Worm (Caenorhabditis elegans): ENCODE measurements around the gene col-115.

Gene col-115

DNA sequence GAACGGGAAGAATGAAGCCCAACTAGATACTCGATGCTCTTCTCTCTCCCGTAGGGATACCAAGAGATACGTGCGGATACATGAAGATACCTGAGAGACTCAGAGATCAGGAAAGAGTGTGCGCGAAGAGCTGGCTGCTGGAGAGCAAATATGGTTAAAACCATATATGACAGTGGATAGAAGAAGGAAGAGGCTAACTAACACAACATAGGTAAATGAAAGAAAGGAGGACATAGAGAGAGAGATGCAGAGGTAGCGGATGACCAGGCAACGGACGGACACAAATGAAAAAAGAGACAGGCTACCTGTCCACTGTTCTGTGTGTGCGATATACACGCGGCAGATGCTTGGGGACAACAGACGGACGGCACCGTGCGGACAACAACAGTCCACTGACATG lies 19.7 kb downstream of the col-115 start:
- TF ChIP-seq W03F9.2 (tag; optimal IDR thresholded peaks at IDR 0.05) (no peak), him-1 (tag; optimal IDR thresholded peaks at IDR 0.05) (no peak), dao-5 (tag; optimal IDR thresholded peaks at IDR 0.05) (no peak)

DNA sequence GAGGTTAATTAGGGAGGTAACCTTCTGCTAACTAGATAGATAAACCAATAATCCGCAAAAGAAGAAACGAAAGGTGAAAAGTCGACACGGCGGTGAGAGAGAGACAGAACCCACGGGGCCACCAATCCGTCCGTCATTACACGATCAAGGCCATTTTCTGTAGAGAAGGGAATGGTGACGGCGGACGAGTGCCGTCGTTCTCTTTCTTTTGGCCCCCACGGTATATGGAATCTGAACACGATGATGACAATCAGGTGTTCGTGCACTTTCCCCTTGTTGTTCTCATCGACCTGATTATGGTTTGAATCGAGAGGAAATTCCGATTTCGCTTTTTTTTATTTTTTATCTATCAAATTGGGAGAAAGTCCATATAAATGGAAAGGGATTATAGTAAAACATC lies 20.9 kb downstream of the col-115 start:
- TF ChIP-seq W03F9.2 (tag; optimal IDR thresholded peaks at IDR 0.05): no peak
- no peak for TF ChIP-seq him-1 (tag; optimal IDR thresholded peaks at IDR 0.05)
- no peak for TF ChIP-seq dao-5 (tag; optimal IDR thresholded peaks at IDR 0.05)

DNA sequence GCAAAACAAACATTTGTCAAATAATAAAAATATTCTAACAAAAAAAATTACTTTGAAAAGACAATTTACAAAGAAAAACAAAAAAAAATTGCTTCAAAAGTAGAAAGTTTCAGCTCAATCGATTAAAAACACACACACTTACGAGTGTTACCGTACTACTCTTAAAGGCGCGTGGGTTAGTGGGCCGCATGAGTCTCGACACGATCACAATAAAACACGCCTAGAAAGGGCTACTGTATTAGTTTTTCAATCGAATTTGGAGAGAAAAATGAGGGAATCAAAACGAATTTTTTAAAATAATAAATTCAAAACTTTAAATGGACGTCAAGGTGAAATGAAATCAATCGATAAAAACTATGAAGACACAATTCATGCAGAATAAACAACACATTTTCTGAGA lies 22.0 kb downstream of the col-115 start:
- peak; percentile 31 for TF ChIP-seq W03F9.2 (tag; optimal IDR thresholded peaks at IDR 0.05)
- no peak for TF ChIP-seq him-1 (tag; optimal IDR thresholded peaks at IDR 0.05)
- no peak for TF ChIP-seq dao-5 (tag; optimal IDR thresholded peaks at IDR 0.05)

DNA sequence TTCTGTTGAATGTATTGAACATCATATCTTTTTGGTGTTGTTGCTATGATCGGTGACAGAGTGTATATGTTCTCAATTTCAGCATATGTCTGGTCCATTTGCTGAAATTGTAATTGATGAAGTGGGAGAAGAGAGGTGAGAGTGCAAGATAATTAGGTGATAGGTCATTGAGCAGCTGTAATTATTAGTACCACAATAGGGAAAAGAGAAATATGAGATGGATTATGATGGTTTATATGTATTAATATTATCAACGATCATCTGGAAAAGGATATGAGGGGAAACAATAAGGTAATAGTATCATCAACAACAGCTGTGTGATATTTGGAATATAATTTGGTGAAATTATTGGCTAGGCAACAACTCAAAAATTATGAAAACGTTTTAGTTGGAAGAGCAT lies 23.8 kb downstream of the col-115 start, which contains the start of gene Y42H9B.3:
Gene Y42H9B.3, minus strand, starts transcription at position 101 of the 400 bp plus-strand sequence.
- no peak for TF ChIP-seq dao-5 (tag; optimal IDR thresholded peaks at IDR 0.05)
- no peak for TF ChIP-seq W03F9.2 (tag; optimal IDR thresholded peaks at IDR 0.05)
- TF ChIP-seq him-1 (tag; optimal IDR thresholded peaks at IDR 0.05): no peak

DNA sequence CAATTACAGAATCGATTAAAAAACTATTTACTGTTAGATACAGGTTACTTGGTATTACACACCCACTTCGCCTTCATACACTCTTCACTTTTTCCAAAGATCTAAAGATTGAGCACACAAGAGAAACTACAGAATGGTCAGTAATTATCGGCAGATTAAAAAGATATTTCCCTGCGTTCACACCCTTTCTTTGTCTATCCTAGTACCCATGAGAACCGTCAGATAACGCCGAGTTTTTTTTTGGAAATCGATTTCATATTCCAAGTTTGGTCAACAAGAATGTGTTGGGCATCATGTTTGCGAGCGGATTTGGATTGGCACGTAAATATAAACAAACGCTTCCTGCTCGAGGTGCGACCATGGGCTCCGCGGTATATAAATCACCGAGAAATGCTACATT lies 25.4 kb downstream of the col-115 start, which contains the start of gene C26B2.8:
Gene C26B2.8, plus strand, starts transcription at position 301 of the 400 bp plus-strand sequence.
- no peak for TF ChIP-seq W03F9.2 (tag; optimal IDR thresholded peaks at IDR 0.05)
- TF ChIP-seq dao-5 (tag; optimal IDR thresholded peaks at IDR 0.05): no peak
- no peak for TF ChIP-seq him-1 (tag; optimal IDR thresholded peaks at IDR 0.05)

DNA sequence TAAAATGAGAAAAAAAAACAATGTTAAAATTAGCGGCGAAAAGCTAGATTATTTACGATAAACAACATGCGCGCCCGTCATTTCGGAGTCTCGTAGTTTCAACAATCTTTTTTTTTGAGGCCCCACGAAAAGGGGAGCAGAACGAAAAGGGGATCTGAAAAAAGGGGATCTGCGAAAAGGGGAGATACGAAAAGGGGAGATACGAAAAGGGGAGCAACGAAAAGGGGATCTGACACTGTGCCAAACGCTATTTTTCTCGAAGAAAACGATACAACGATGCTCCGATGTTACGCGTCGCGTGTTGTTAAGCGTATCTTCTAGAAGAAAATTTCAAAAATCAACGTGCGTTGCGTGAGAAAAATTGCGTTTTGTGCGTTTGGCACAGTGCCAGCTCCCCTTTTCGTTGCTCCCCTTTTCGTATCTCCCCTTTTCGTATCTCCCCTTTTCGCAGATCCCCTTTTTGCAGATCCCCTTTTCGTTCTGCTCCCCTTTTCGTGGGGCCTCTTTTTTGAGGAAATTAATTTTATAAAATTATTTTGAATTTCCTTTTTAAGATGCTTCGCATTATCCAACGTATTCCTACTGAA lies 27.3 kb downstream of the col-115 start, which contains the start of gene C26B2.7:
Gene C26B2.7, plus strand, starts transcription at position 549 of the 587 bp plus-strand sequence.
- peak; percentile 2 for TF ChIP-seq W03F9.2 (tag; optimal IDR thresholded peaks at IDR 0.05)
- TF ChIP-seq him-1 (tag; optimal IDR thresholded peaks at IDR 0.05): peak; percentile 53

DNA sequence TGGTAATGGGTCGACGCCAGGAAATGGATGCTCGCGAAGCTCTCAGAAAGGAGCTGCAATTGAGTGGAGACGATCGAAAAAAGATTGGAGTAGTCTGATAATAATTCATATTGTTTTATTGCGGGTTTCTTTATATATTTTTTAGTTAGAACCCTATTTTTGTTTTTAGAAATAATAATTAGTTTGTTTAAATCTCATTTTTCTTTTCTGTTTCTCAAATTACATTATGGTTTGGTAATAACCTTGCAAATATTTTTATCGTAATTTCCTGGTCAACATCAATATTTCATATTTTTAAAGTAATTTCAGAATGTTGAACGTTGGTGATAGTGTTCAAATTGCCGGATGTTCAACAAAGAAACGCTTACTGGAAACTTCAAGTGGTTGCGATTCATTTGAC lies 28.2 kb downstream of the col-115 start, which contains the start of gene elpc-4:
Gene elpc-4, plus strand, starts transcription at position 301 of the 400 bp plus-strand sequence.
- no peak for TF ChIP-seq W03F9.2 (tag; optimal IDR thresholded peaks at IDR 0.05)
- TF ChIP-seq him-1 (tag; optimal IDR thresholded peaks at IDR 0.05): no peak
- TF ChIP-seq dao-5 (tag; optimal IDR thresholded peaks at IDR 0.05): no peak

DNA sequence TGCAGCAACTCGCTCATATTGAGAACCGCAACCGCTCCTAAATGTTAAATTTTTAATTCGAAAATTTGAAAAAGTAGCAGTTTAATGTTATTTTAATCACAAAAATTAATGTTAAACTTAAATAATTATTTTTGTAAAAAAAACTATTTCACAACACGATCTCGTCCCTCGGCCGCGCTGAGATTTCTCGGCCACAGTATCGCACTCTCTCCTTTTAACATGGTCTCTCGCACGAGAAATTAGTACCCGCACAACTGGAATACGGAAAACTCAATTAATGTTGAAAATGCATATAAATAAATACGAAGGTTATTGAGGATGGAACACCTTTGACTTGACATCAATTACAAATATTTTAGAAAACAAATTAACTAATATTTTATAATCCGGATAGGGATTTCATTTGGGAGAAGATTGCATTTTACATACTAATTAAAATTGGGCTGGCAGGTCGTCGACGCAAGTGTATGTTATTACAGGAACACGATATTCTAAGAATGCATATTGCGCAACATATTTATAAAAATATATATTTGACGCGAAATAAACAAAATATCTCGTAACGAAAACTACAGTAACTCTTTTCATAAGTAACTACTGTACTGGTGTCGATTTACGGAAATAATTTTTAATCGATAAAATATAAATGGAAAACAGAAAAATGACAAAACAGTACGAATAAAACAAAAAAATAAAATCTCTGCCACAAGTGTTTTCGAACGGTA lies 31.4 kb downstream of the col-115 start, which contains the start of gene dnc-4:
Gene dnc-4, minus strand, starts transcription at position 37 of the 725 bp plus-strand sequence.
- TF ChIP-seq dao-5 (tag; optimal IDR thresholded peaks at IDR 0.05) (no peak), W03F9.2 (tag; optimal IDR thresholded peaks at IDR 0.05) (no peak), him-1 (tag; optimal IDR thresholded peaks at IDR 0.05) (no peak)

DNA sequence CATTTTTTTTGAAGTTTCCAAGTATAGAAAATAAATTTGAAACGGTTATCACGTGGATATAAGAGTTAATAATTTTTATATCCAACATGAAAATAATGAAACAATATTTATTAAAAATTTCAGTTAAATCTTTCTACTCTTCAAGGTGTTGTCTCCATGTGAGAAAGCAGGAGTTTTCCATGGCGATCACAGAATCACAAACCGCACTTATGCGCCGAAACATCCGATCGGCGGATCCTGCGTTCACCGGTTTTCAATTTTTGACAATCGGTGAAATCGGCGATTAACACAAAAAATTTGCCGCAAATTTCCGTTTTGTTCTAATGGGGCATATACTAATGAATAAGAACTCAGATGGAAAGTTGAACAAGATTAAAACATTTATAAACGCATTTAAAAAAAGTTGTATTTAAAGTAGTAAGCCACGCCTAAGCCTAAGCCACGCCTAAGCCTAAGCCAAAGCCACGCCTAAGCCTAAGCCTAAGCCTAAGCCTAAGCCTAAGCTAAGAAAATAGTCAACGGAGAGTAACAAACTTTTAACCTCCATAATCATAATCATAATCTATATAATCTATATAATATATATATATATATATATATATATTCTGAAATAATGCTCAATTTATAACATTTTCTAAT lies 33.7 kb downstream of the col-115 start, which contains the start of gene C26B2.2:
Gene C26B2.2, minus strand, starts transcription at position 88 of the 639 bp plus-strand sequence.
- TF ChIP-seq W03F9.2 (tag; optimal IDR thresholded peaks at IDR 0.05) (no peak), him-1 (tag; optimal IDR thresholded peaks at IDR 0.05) (no peak), dao-5 (tag; optimal IDR thresholded peaks at IDR 0.05) (no peak)

DNA sequence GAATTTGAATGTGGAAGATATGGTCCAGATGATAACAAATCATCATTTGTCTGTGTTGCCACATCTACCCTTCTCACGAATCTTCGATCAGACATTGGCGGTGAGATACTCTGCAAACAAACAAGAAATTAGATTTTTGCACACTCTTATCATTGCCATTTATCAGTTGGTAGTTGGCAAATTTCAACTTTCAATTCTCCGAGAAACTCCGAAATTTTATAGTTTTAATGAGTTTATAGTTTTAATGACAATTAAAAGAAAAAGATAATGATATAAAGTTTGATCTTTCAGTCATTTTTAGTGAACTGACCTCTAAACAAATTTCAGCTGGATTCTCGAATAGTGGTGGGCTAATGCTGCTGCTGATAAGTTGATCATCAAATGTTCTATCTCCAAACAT lies 35.4 kb downstream of the col-115 start:
- TF ChIP-seq him-1 (tag; optimal IDR thresholded peaks at IDR 0.05): no peak
- TF ChIP-seq dao-5 (tag; optimal IDR thresholded peaks at IDR 0.05): no peak

DNA sequence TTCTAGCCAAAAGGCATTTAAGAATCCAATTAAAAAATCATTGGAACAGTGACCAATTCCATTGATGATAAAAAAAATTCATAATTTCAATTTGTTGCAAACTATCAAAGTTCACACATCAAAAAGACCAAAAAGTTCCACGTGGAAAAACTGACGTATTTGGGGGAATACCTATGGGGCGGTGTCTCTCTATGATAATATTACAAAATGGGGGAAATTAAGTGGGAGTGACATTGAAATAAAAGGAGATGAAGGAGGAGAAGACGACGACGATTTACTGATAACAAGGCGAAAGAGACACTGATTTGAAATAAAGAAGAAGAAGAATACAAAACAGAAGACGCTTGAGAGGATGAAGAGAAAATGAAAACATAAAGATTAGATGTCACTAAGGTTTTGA lies 37.9 kb downstream of the col-115 start:
- TF ChIP-seq dao-5 (tag; optimal IDR thresholded peaks at IDR 0.05): no peak
- TF ChIP-seq W03F9.2 (tag; optimal IDR thresholded peaks at IDR 0.05): no peak
- no peak for TF ChIP-seq him-1 (tag; optimal IDR thresholded peaks at IDR 0.05)

DNA sequence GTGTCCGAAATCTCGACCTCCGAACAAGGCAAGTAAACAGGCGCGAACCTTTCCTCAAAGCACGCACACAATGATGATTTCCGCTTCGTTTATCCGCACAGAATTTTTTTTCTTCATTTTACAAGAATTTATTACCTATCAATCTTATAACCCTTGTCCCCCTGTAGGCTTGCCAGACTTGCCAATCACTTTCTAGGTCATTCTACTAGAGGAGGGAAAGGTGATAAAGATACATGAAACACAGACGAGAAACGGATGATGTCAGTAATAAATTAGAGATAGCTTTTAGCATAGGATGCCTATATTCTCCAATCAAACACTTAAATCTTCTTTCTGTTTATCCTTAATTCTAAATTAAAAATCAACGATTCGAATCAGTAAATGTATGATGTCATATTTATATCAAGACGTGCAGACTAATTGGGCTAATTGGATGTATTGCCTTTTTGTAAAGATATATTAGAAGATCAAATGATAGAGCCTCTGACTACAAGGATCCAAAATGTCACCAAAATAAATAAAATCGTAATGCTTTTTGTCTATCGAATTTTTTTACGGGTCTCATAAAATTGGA lies 38.9 kb downstream of the col-115 start:
- TF ChIP-seq him-1 (tag; optimal IDR thresholded peaks at IDR 0.05): no peak
- no peak for TF ChIP-seq W03F9.2 (tag; optimal IDR thresholded peaks at IDR 0.05)
- TF ChIP-seq dao-5 (tag; optimal IDR thresholded peaks at IDR 0.05): no peak

DNA sequence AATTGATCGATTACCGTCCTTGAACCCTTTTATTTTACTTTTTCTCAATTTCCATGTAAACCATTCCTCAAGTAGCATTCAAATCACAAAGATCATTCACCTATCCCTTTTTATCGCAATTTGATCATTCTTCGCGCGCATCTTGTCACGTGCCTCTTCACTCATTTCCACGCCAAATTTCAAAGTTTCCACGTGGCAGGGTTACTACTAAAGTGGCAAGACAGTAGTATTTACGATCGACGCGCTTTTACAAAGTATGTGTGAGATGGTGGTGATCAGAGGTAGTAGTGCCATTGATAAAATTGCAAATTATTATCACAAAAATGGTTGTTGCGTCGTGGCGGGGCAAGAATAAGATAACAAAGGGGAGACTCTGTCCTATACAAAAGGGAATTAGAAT lies 39.9 kb downstream of the col-115 start:
- TF ChIP-seq him-1 (tag; optimal IDR thresholded peaks at IDR 0.05) (no peak), dao-5 (tag; optimal IDR thresholded peaks at IDR 0.05) (no peak), W03F9.2 (tag; optimal IDR thresholded peaks at IDR 0.05) (no peak)
